Worm (Caenorhabditis elegans) whole organism, young adult: ENCODE data around the gene C14C10.2.

Experiments used
- B0261.1 ChIP-seq: sonication (generic microtip); optimal IDR thresholded peaks from 2 replicates; lab custom pipeline; 2016; ENCODE audit warnings: mild to moderate bottlenecking, missing genetic modification characterization, moderate library complexity, missing compliant biosample characterization
- B0336.3 ChIP-seq: fragments of 200-800 bp; sonication (Bioruptor generic); IDR thresholded peaks from 2 replicates; pipeline ENCODE4 v1.3.6; 2022; ENCODE audit warnings: missing genetic modification characterization, missing compliant biosample characterization
- F10E7.11 ChIP-seq: sonication (generic microtip); optimal IDR thresholded peaks from 2 replicates; lab custom pipeline; 2017; ENCODE audit warnings: mild to moderate bottlenecking, missing genetic modification characterization, moderate library complexity, missing compliant biosample characterization
- F33H1.4 ChIP-seq: fragments of 200-800 bp; sonication (Bioruptor generic); IDR thresholded peaks from 2 replicates; pipeline ENCODE4 v1.3.6; 2022; ENCODE audit warnings: missing genetic modification reagents, missing genetic modification characterization, missing compliant biosample characterization
- F52B5.7 ChIP-seq: sonication (generic microtip); optimal IDR thresholded peaks from 2 replicates; lab custom pipeline; 2016; ENCODE audit warnings: mild to moderate bottlenecking, missing genetic modification characterization, missing compliant biosample characterization
- F57A8.1 ChIP-seq: fragments of 200-800 bp; sonication (Bioruptor generic); optimal IDR thresholded peaks from 2 replicates; lab custom pipeline; 2018; ENCODE audit warnings: mild to moderate bottlenecking, missing genetic modification characterization, moderate library complexity, missing compliant biosample characterization
- K12H6.12 ChIP-seq: fragments of 200-800 bp; sonication (Bioruptor generic); optimal IDR thresholded peaks from 2 replicates; lab custom pipeline; 2018; ENCODE audit warnings: mild to moderate bottlenecking, missing genetic modification characterization, missing compliant biosample characterization
- T07F8.4 ChIP-seq: sonication (generic microtip); optimal IDR thresholded peaks from 2 replicates; lab custom pipeline; 2016; ENCODE audit warnings: mild to moderate bottlenecking, missing genetic modification characterization, moderate library complexity, missing compliant biosample characterization
- Y53F4B.3 ChIP-seq: fragments of 200-800 bp; sonication (Bioruptor generic); IDR thresholded peaks from 2 replicates; pipeline ENCODE4 v1.3.6; 2022; ENCODE audit warnings: missing genetic modification reagents, missing genetic modification characterization, missing compliant biosample characterization
- Y53G8AR.9 ChIP-seq: fragments of 200-800 bp; sonication (Bioruptor generic); conservative IDR thresholded peaks from 2 replicates; pipeline ENCODE4 v1.3.6; 2022; ENCODE audit warnings: missing genetic modification reagents, missing genetic modification characterization, missing compliant biosample characterization
- ZK185.1 ChIP-seq: sonication (generic microtip); optimal IDR thresholded peaks from 2 replicates; lab custom pipeline; 2016; ENCODE audit warnings: mild to moderate bottlenecking, missing genetic modification characterization, missing compliant biosample characterization; ENCODE audit not compliant: poor library complexity, severe bottlenecking
- atf-7 ChIP-seq: sonication (generic microtip); optimal IDR thresholded peaks from 2 replicates; lab custom pipeline; 2017; ENCODE audit warnings: mild to moderate bottlenecking, missing genetic modification characterization, missing compliant biosample characterization
- attf-3 ChIP-seq: fragments of 200-800 bp; sonication (Bioruptor generic); conservative IDR thresholded peaks from 2 replicates; pipeline ENCODE4 v1.3.6; 2022; ENCODE audit warnings: missing genetic modification reagents, missing genetic modification characterization, missing compliant biosample characterization
- bed-1 ChIP-seq: fragments of 200-800 bp; sonication (Bioruptor generic); IDR thresholded peaks from 2 replicates; pipeline ENCODE4 v1.3.6; 2022; ENCODE audit warnings: missing genetic modification reagents, missing genetic modification characterization, missing compliant biosample characterization
- bed-2 ChIP-seq: fragments of 200-800 bp; sonication (Bioruptor generic); IDR thresholded peaks from 2 replicates; pipeline ENCODE4 v1.3.6; 2022; ENCODE audit warnings: missing genetic modification reagents, missing genetic modification characterization, missing compliant biosample characterization
- cebp-2 ChIP-seq: fragments of 200-800 bp; sonication (Bioruptor generic); IDR thresholded peaks from 2 replicates; pipeline ENCODE4 v1.3.6; 2022; ENCODE audit warnings: missing genetic modification characterization, missing compliant biosample characterization
- dpff-1 ChIP-seq: sonication (generic microtip); optimal IDR thresholded peaks from 2 replicates; lab custom pipeline; 2017; ENCODE audit warnings: mild to moderate bottlenecking, missing genetic modification characterization, missing compliant biosample characterization
- dpl-1 ChIP-seq: fragments of 150-350 bp; optimal IDR thresholded peaks from 2 replicates; lab custom pipeline; 2014; ENCODE audit warnings: missing biosample characterization, missing genetic modification reagents, missing genetic modification characterization
- egrh-3 ChIP-seq: fragments of 200-800 bp; sonication (Bioruptor generic); IDR thresholded peaks from 2 replicates; pipeline ENCODE4 v1.3.6; 2022; ENCODE audit warnings: missing genetic modification reagents, missing genetic modification characterization, missing compliant biosample characterization
- hlh-26 ChIP-seq: fragments of 200-800 bp; sonication (Bioruptor generic); conservative IDR thresholded peaks from 2 replicates; pipeline ENCODE4 v1.3.6; 2022; ENCODE audit warnings: missing genetic modification reagents, missing genetic modification characterization, missing compliant biosample characterization
- hrde-1 ChIP-seq: sonication (generic microtip); optimal IDR thresholded peaks from 2 replicates; lab custom pipeline; 2016; ENCODE audit warnings: missing genetic modification characterization, mild to moderate bottlenecking, missing compliant biosample characterization, moderate library complexity, missing genotype, missing genetic modification reagents, borderline replicate concordance
- hsf-1 ChIP-seq: fragments of 200-800 bp; sonication (Bioruptor generic); IDR thresholded peaks from 2 replicates; pipeline ENCODE4 v1.3.6; 2022; ENCODE audit warnings: missing genetic modification reagents, missing genetic modification characterization, missing compliant biosample characterization
- lag-1 ChIP-seq: fragments of 200-800 bp; sonication (Bioruptor generic); IDR thresholded peaks from 2 replicates; pipeline ENCODE4 v1.3.6; 2022; ENCODE audit warnings: missing genetic modification reagents, missing genetic modification characterization, missing compliant biosample characterization
- let-607 ChIP-seq, 2 experiments: fragments of 200-800 bp in 1 of 2; sonication (Bioruptor generic) in 1 of 2; sonication (generic microtip) in 1 of 2; optimal IDR thresholded peaks; 2 replicates each; lab custom pipeline; 2016 to 2018; ENCODE audit warnings: mild to moderate bottlenecking in 2 of 2, missing compliant biosample characterization in 2 of 2, missing genetic modification characterization in 2 of 2, moderate library complexity in 2 of 2, missing genotype in 1 of 2
- lin-26 ChIP-seq: fragments of 200-800 bp; sonication (Bioruptor generic); IDR thresholded peaks from 2 replicates; pipeline ENCODE4 v1.3.6; 2022; ENCODE audit warnings: missing genetic modification reagents, missing genetic modification characterization, missing compliant biosample characterization
- lin-35 ChIP-seq, 3 experiments: fragments of 150-350 bp in 2 of 3; sonication (generic microtip) in 1 of 3; optimal IDR thresholded peaks; 2 replicates each; lab custom pipeline; 2014 to 2018; ENCODE audit warnings: missing biosample characterization in 3 of 3, missing genetic modification characterization in 3 of 3, missing genetic modification reagents in 3 of 3
- madf-6 ChIP-seq: fragments of 200-800 bp; sonication (Bioruptor generic); IDR thresholded peaks from 2 replicates; pipeline ENCODE4 v1.3.6; 2022; ENCODE audit warnings: missing genetic modification reagents, missing genetic modification characterization, missing compliant biosample characterization
- madf-8 ChIP-seq: fragments of 200-800 bp; sonication (Bioruptor generic); conservative IDR thresholded peaks from 2 replicates; pipeline ENCODE4 v1.3.6; 2022; ENCODE audit warnings: missing genetic modification reagents, missing genetic modification characterization, missing compliant biosample characterization
- mcd-1 ChIP-seq: fragments of 200-800 bp; sonication (Bioruptor generic); IDR thresholded peaks from 2 replicates; pipeline ENCODE4 v1.3.6; 2022; ENCODE audit warnings: missing genetic modification reagents, missing genetic modification characterization, missing compliant biosample characterization
- mel-28 ChIP-seq: sonication (generic microtip); optimal IDR thresholded peaks from 2 replicates; lab custom pipeline; 2016; ENCODE audit warnings: borderline replicate concordance, mild to moderate bottlenecking, missing genetic modification characterization, missing compliant biosample characterization
- mxl-1 ChIP-seq: sonication (generic microtip); optimal IDR thresholded peaks from 2 replicates; lab custom pipeline; 2016; ENCODE audit warnings: missing genetic modification characterization, missing compliant biosample characterization
- nfya-2 ChIP-seq: fragments of 200-800 bp; sonication (Bioruptor generic); IDR thresholded peaks from 2 replicates; pipeline ENCODE4 v1.3.6; 2022; ENCODE audit warnings: missing genetic modification reagents, missing genetic modification characterization, missing compliant biosample characterization
- nfyb-1 ChIP-seq: fragments of 200-800 bp; sonication (Bioruptor generic); IDR thresholded peaks from 2 replicates; pipeline ENCODE4 v1.3.6; 2022; ENCODE audit warnings: missing genetic modification reagents, missing genetic modification characterization, missing compliant biosample characterization
- nhr-120 ChIP-seq: fragments of 200-800 bp; sonication (Bioruptor generic); IDR thresholded peaks from 2 replicates; pipeline ENCODE4 v1.3.6; 2022; ENCODE audit warnings: missing genetic modification characterization, missing compliant biosample characterization
- nhr-90 ChIP-seq: sonication (generic microtip); optimal IDR thresholded peaks from 2 replicates; lab custom pipeline; 2016; ENCODE audit warnings: missing genotype, mild to moderate bottlenecking, missing genetic modification characterization, missing compliant biosample characterization
- pha-4 ChIP-seq: fragments of 150-350 bp; sonication (generic microtip); optimal IDR thresholded peaks from 2 replicates; lab custom pipeline; 2014; ENCODE audit warnings: missing biosample characterization, missing genetic modification reagents, missing genetic modification characterization
- rec-8 ChIP-seq, 2 experiments: sonication (generic microtip); optimal IDR thresholded peaks; 2 replicates each; lab custom pipeline; 2016; ENCODE audit warnings: mild to moderate bottlenecking in 2 of 2, missing genetic modification characterization in 2 of 2, missing genetic modification reagents in 2 of 2, missing genotype in 2 of 2, missing biosample characterization in 1 of 2, missing compliant biosample characterization in 1 of 2, moderate library complexity in 1 of 2
- tlf-1 ChIP-seq: fragments of 200-800 bp; sonication (Bioruptor generic); optimal IDR thresholded peaks from 2 replicates; lab custom pipeline; 2018; ENCODE audit warnings: mild to moderate bottlenecking, missing genetic modification characterization, missing compliant biosample characterization
- unc-130 ChIP-seq: sonication (generic microtip); optimal IDR thresholded peaks from 2 replicates; lab custom pipeline; 2016; ENCODE audit warnings: missing genetic modification reagents, missing genetic modification characterization, missing compliant biosample characterization
- xnd-1 ChIP-seq: sonication (generic microtip); optimal IDR thresholded peaks from 2 replicates; lab custom pipeline; 2016; ENCODE audit warnings: missing genotype, missing genetic modification reagents, missing genetic modification characterization, missing compliant biosample characterization
- ztf-25 ChIP-seq: fragments of 200-800 bp; sonication (Bioruptor generic); IDR thresholded peaks from 2 replicates; pipeline ENCODE4 v1.3.6; 2022; ENCODE audit warnings: missing genetic modification reagents, missing genetic modification characterization, missing compliant biosample characterization

Gene C14C10.2

DNA sequence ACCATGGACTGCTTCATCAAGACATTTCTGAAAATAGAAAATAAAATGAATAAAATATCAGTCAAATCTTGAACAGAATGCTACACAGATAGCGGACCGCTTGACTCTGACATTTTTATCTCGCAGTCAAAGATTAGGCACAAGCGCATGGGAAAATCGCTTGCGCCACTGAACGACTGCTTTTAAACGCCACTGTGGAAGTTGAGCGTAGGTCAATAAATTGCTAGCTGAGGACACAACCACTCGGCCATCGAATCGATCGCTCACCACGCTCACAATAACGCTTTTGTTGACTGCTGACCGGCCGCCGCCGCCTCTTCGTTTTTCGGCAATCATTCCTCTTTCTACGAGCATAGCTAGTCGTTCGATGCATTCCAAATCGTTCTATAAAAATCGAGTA is 4.5 kb upstream of the C14C10.2 start (continued):
- no peak for TF ChIP-seq dpff-1
- TF ChIP-seq xnd-1 (tag; lab: Kevin White, UChicago) = no peak
- no peak for TF ChIP-seq pha-4 (tag; lab: Kevin White, UChicago)
- TF ChIP-seq bed-2 (GFP tag; lab: Robert Waterston, UW) = no peak
- 0 out of 2 replicates have a peak, but pooled peaks have one; percentile 35 for TF ChIP-seq hsf-1 (GFP tag; lab: Robert Waterston, UW)
- peak; percentile 84 for TF ChIP-seq ZK185.1 (tag; lab: Kevin White, UChicago)
- no peak for TF ChIP-seq nhr-120
- peak; percentile 86 for TF ChIP-seq lin-26 (GFP tag; lab: Robert Waterston, UW)
- 0 out of 2 replicates have a peak, but pooled peaks have one; percentile 15 for TF ChIP-seq ztf-25 (GFP tag; lab: Robert Waterston, UW)
- peak; percentile 2 for TF ChIP-seq unc-130 (GFP tag; lab: Kevin White, UChicago)
- peak; percentile 50 for TF ChIP-seq mcd-1 (GFP tag; lab: Robert Waterston, UW)
- no peak for TF ChIP-seq F33H1.4 (GFP tag; lab: Robert Waterston, UW)
- no peak for TF ChIP-seq madf-8 (GFP tag; lab: Robert Waterston, UW)
- peak; percentile 75; the same call in 1 of the 2 replicates for TF ChIP-seq nfyb-1 (GFP tag; lab: Robert Waterston, UW)
- peak in 1 of 3 experiments; percentile 33 for TF ChIP-seq lin-35 (GFP tag; optimal IDR thresholded peaks at IDR 0.05; lab: Kevin White, UChicago)
- TF ChIP-seq madf-6 = peak; percentile 61; the same call in 1 of the 2 replicates
- no peak for TF ChIP-seq tlf-1 (GFP tag; lab: Kevin White, UChicago)
- TF ChIP-seq B0336.3 (GFP tag; lab: Robert Waterston, UW) = peak; percentile 74
- peak; percentile 52; the same call in 1 of the 2 replicates for TF ChIP-seq attf-3 (GFP tag; lab: Robert Waterston, UW)
- TF ChIP-seq let-607 (tag; optimal IDR thresholded peaks at IDR 0.05; lab: Kevin White, UChicago) = peak; percentile 6 to 48
- TF ChIP-seq hlh-26 (GFP tag; lab: Robert Waterston, UW) = no peak
- TF ChIP-seq F52B5.7 (tag; lab: Kevin White, UChicago) = no peak
- TF ChIP-seq mxl-1 (tag; lab: Kevin White, UChicago) = peak; percentile 50
- peak; percentile 92 for TF ChIP-seq cebp-2 (GFP tag; lab: Robert Waterston, UW)
- TF ChIP-seq K12H6.12 (tag; lab: Kevin White, UChicago) = peak; percentile 55
- no peak for TF ChIP-seq nfya-2 (GFP tag; lab: Robert Waterston, UW)
- TF ChIP-seq egrh-3 = no peak
- TF ChIP-seq Y53F4B.3 (GFP tag; lab: Robert Waterston, UW) = no peak
- peak; percentile 56 for TF ChIP-seq T07F8.4 (tag; lab: Kevin White, UChicago)
- TF ChIP-seq Y53G8AR.9 (GFP tag; lab: Robert Waterston, UW) = no peak
- no peak for TF ChIP-seq lag-1 (GFP tag; lab: Robert Waterston, UW)
- TF ChIP-seq nhr-90 (tag; lab: Kevin White, UChicago) = peak; percentile 90
- peak in 1 of 2 experiments; percentile 63 for TF ChIP-seq rec-8 (tag; optimal IDR thresholded peaks at IDR 0.05; lab: Kevin White, UChicago)
- TF ChIP-seq F10E7.11 (tag; lab: Kevin White, UChicago) = peak; percentile 54
- peak; percentile 19 for TF ChIP-seq atf-7 (tag; lab: Kevin White, UChicago)
- peak; percentile 74 for TF ChIP-seq B0261.1
- no peak for TF ChIP-seq bed-1 (GFP tag; lab: Robert Waterston, UW)
- no peak for TF ChIP-seq mel-28
- peak; percentile 55 for TF ChIP-seq hrde-1 (tag; lab: Kevin White, UChicago)
- TF ChIP-seq dpl-1 (GFP tag; lab: Kevin White, UChicago) = no peak
- no peak for TF ChIP-seq F57A8.1 (GFP tag; lab: Kevin White, UChicago)
